Worm (Caenorhabditis elegans) whole organism, mixed stage, embryonic: ENCODE data around the gene scrm-5.
"Not testable (repeated sequence)": the region's sequence is repeated elsewhere in the genome, so short reads cannot be mapped to it uniquely, and the experiment has no call there.

Experiments used
- M03D4.4 ChIP-seq: sonication (generic microtip); optimal IDR thresholded peaks from 2 replicates; lab custom pipeline; 2017; ENCODE audit warnings: mild to moderate bottlenecking, missing genetic modification characterization, missing compliant biosample characterization
- bed-3 ChIP-seq: fragments of 200-800 bp; sonication (Bioruptor generic); optimal IDR thresholded peaks from 3 replicates; lab custom pipeline; 2018; ENCODE audit warnings: mild to moderate bottlenecking, missing genetic modification characterization, moderate library complexity, missing compliant biosample characterization
- blmp-1 ChIP-seq: fragments of 150-350 bp; optimal IDR thresholded peaks from 2 replicates; lab custom pipeline; 2014; ENCODE audit warnings: missing biosample characterization, missing genetic modification characterization
- ceh-39 ChIP-seq: fragments of 150-350 bp; optimal IDR thresholded peaks from 2 replicates; lab custom pipeline; 2014; ENCODE audit warnings: missing biosample characterization, missing genetic modification characterization
- ceh-43 ChIP-seq: fragments of 200-800 bp; sonication (Bioruptor generic); optimal IDR thresholded peaks from 2 replicates; lab custom pipeline; 2018; ENCODE audit warnings: mild to moderate bottlenecking, missing genetic modification characterization, moderate library complexity, missing compliant biosample characterization
- ceh-83 ChIP-seq: fragments of 200-800 bp; sonication (Bioruptor generic); optimal IDR thresholded peaks from 2 replicates; lab custom pipeline; 2018; ENCODE audit warnings: mild to moderate bottlenecking, missing genetic modification characterization, missing compliant biosample characterization
- ces-1 ChIP-seq: fragments of 150-350 bp; optimal IDR thresholded peaks from 2 replicates; lab custom pipeline; 2014; ENCODE audit warnings: missing biosample characterization, missing genetic modification reagents, missing genetic modification characterization
- cnd-1 ChIP-seq: fragments of 200-800 bp; sonication (Bioruptor generic); optimal IDR thresholded peaks from 2 replicates; lab custom pipeline; 2018; ENCODE audit warnings: mild to moderate bottlenecking, missing genetic modification characterization, missing compliant biosample characterization
- drap-1 ChIP-seq: fragments of 200-800 bp; sonication (Bioruptor generic); optimal IDR thresholded peaks from 3 replicates; lab custom pipeline; 2018; ENCODE audit warnings: mild to moderate bottlenecking, missing genetic modification characterization, missing compliant biosample characterization
- elt-1 ChIP-seq: sonication (generic microtip); optimal IDR thresholded peaks from 2 replicates; lab custom pipeline; 2017; ENCODE audit warnings: missing genetic modification characterization, mild to moderate bottlenecking, missing compliant biosample characterization, antibody characterized with exemption, moderate library complexity, borderline replicate concordance; ENCODE audit not compliant: insufficient read depth
- elt-3 ChIP-seq: fragments of 150-350 bp; optimal IDR thresholded peaks from 2 replicates; lab custom pipeline; 2014; ENCODE audit warnings: missing biosample characterization, missing genetic modification characterization
- flh-1 ChIP-seq: fragments of 200-800 bp; sonication (Bioruptor generic); optimal IDR thresholded peaks from 2 replicates; lab custom pipeline; 2018; ENCODE audit warnings: mild to moderate bottlenecking, missing genetic modification characterization, moderate library complexity, missing compliant biosample characterization
- ham-2 ChIP-seq: fragments of 200-800 bp; sonication (Bioruptor generic); optimal IDR thresholded peaks from 2 replicates; lab custom pipeline; 2018; ENCODE audit warnings: mild to moderate bottlenecking, missing genetic modification characterization, missing compliant biosample characterization
- hlh-1 ChIP-seq: fragments of 150-350 bp; optimal IDR thresholded peaks from 2 replicates; lab custom pipeline; 2014; ENCODE audit warnings: missing biosample characterization, missing genetic modification reagents, missing genetic modification characterization
- lin-13 ChIP-seq: fragments of 150-350 bp; optimal IDR thresholded peaks from 2 replicates; lab custom pipeline; 2014; ENCODE audit warnings: missing biosample characterization, missing genetic modification characterization
- lin-32 ChIP-seq: fragments of 200-800 bp; sonication (Bioruptor generic); optimal IDR thresholded peaks from 2 replicates; lab custom pipeline; 2018; ENCODE audit warnings: mild to moderate bottlenecking, missing genetic modification characterization, missing compliant biosample characterization
- lsy-2 ChIP-seq: fragments of 150-350 bp; optimal IDR thresholded peaks from 2 replicates; lab custom pipeline; 2014; ENCODE audit warnings: missing biosample characterization, missing genetic modification characterization
- mab-5 ChIP-seq: fragments of 150-350 bp; optimal IDR thresholded peaks from 2 replicates; lab custom pipeline; 2014; ENCODE audit warnings: missing biosample characterization, missing genetic modification characterization
- mep-1 ChIP-seq: fragments of 150-350 bp; optimal IDR thresholded peaks from 2 replicates; lab custom pipeline; 2017; ENCODE audit warnings: missing biosample characterization, missing genetic modification reagents, missing genetic modification characterization, inconsistent platforms
- mls-2 ChIP-seq: sonication (generic microtip); optimal IDR thresholded peaks from 2 replicates; lab custom pipeline; 2016; ENCODE audit warnings: mild to moderate bottlenecking, missing genetic modification characterization, moderate library complexity, missing compliant biosample characterization
- nhr-12 ChIP-seq: fragments of 150-350 bp; optimal IDR thresholded peaks from 2 replicates; lab custom pipeline; 2014; ENCODE audit warnings: missing biosample characterization, missing genetic modification characterization
- nhr-2 ChIP-seq: fragments of 150-350 bp; optimal IDR thresholded peaks from 2 replicates; lab custom pipeline; 2014; ENCODE audit warnings: missing biosample characterization, missing genetic modification characterization
- nhr-237 ChIP-seq: fragments of 150-350 bp; optimal IDR thresholded peaks from 2 replicates; lab custom pipeline; 2014; ENCODE audit warnings: missing biosample characterization, missing genetic modification characterization
- nhr-28 ChIP-seq: fragments of 150-350 bp; optimal IDR thresholded peaks from 2 replicates; lab custom pipeline; 2014; ENCODE audit warnings: missing biosample characterization, missing genetic modification characterization
- nhr-76 ChIP-seq: sonication (generic microtip); optimal IDR thresholded peaks from 2 replicates; lab custom pipeline; 2017; ENCODE audit warnings: missing biosample characterization, missing genetic modification characterization
- pha-4 ChIP-seq: fragments of 150-350 bp; optimal IDR thresholded peaks from 2 replicates; lab custom pipeline; 2018; ENCODE audit warnings: missing biosample characterization, missing genetic modification reagents, missing genetic modification characterization
- sem-2 ChIP-seq: fragments of 200-800 bp; sonication (Bioruptor generic); optimal IDR thresholded peaks from 2 replicates; lab custom pipeline; 2018; ENCODE audit warnings: mild to moderate bottlenecking, missing genetic modification characterization, missing compliant biosample characterization
- snpc-4 ChIP-seq: fragments of 150-350 bp; optimal IDR thresholded peaks from 2 replicates; lab custom pipeline; 2014; ENCODE audit warnings: missing biosample characterization, missing genetic modification characterization
- tbx-8 ChIP-seq: fragments of 200-800 bp; sonication (Bioruptor generic); optimal IDR thresholded peaks from 2 replicates; lab custom pipeline; 2018; ENCODE audit warnings: mild to moderate bottlenecking, missing genetic modification characterization, moderate library complexity, missing compliant biosample characterization
- unc-120 ChIP-seq: sonication (generic microtip); optimal IDR thresholded peaks from 2 replicates; lab custom pipeline; 2017; ENCODE audit warnings: missing genetic modification characterization, missing compliant biosample characterization; ENCODE audit not compliant: poor library complexity, severe bottlenecking
- unc-39 ChIP-seq: fragments of 150-350 bp; optimal IDR thresholded peaks from 2 replicates; lab custom pipeline; 2014; ENCODE audit warnings: missing biosample characterization, missing genetic modification characterization
- zip-8 ChIP-seq: fragments of 150-350 bp; optimal IDR thresholded peaks from 2 replicates; lab custom pipeline; 2014; ENCODE audit warnings: missing biosample characterization, missing genetic modification characterization
- ztf-11 ChIP-seq: fragments of 150-350 bp; optimal IDR thresholded peaks from 2 replicates; lab custom pipeline; 2014; ENCODE audit warnings: missing biosample characterization, missing genetic modification characterization

Gene scrm-5

DNA sequence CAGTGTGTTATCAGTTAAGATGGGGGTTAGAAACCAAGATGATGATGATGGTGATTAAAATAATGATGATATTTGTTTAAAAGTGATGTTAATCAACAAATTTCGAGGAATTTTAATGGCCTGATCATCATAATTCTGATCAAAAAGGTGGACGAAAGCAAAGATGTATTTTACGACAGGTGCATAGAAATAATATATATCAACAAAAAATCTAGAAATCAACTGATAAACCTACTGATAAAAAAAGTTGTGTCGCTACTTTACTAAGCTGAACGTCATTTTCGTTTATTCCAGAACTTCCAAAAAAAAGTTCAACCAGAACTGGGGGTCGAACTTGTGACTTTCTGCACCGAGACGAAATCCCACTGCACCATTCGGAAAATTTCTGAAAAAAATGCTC is 39.1 kb upstream of the scrm-5 start, which contains the start of gene mul-1:
mul-1 (minus strand) TSS at position 84 of the 400 bp plus-strand sequence.
- TF ChIP-seq M03D4.4 (tag; lab: Kevin White, UChicago) = no peak
- TF ChIP-seq elt-1 = no peak
- no peak for TF ChIP-seq hlh-1
- no peak for TF ChIP-seq cnd-1 (tag; lab: Kevin White, UChicago)
- no peak for TF ChIP-seq lin-32 (GFP tag; lab: Kevin White, UChicago)
- TF ChIP-seq snpc-4 (tag; lab: Kevin White, UChicago) = no peak
- TF ChIP-seq unc-39 (tag; lab: Kevin White, UChicago) = no peak
- TF ChIP-seq mep-1 (tag; lab: Kevin White, UChicago) = no peak
- TF ChIP-seq bed-3 = no peak
- TF ChIP-seq ztf-11 = no peak
- no peak for TF ChIP-seq pha-4 (tag; lab: Kevin White, UChicago)
- no peak for TF ChIP-seq lin-13 (tag; lab: Kevin White, UChicago)
- TF ChIP-seq ham-2 (GFP tag; lab: Kevin White, UChicago) = no peak
- TF ChIP-seq ceh-39 (tag; lab: Kevin White, UChicago) = no peak
- no peak for TF ChIP-seq blmp-1 (tag; lab: Kevin White, UChicago)
- no peak for TF ChIP-seq mab-5
- TF ChIP-seq ceh-83 (GFP tag; lab: Kevin White, UChicago) = no peak
- TF ChIP-seq lsy-2 (tag; lab: Kevin White, UChicago) = no peak
- no peak for TF ChIP-seq sem-2
- no peak for TF ChIP-seq nhr-2 (tag; lab: Kevin White, UChicago)

DNA sequence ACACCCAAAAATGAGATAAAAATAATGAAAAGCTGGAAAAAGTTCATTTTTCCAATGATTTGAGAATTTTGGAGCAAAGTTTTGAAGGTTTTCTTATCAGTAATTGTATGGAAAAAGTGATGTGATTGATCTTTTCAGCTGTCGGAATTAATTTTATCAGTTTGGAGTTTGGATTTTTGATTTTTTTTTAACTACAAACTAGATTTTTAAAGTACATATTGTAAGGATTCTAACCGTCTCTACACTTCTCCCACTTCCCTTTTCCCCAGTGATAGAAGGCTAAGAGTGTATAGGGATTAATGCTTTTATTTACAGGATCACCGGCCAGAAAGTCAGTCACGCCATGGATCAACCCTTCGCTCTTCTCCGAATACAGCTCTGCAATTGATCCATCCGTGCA is 36.6 kb upstream of the scrm-5 start, which contains the start of gene F49F1.7:
F49F1.7 (minus strand) TSS at position 101 of the 400 bp plus-strand sequence.
- TF ChIP-seq mep-1 (tag; lab: Kevin White, UChicago); nhr-76 (tag; lab: Kevin White, UChicago); lin-32 (GFP tag; lab: Kevin White, UChicago): not testable (repeated sequence)

DNA sequence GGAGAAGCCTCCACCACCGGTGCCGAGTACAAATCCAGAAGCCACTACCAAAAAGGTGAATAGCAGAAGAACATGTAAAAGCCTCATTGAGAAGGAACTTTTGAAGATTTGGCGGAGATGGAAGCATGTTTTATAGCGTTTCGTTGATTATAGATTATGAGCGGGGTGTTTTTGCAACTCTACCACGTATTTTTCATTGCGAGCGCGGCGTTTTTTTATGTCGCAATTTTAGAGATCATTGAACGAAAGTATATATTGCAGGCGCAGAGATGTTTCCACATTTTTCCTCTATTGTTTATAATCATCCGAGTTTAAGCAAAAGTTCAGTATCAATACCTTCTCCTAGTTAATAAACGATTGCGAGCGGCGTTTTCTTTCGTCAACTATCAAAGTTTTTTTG is 26.5 kb upstream of the scrm-5 start, which contains the start of gene F49F1.17:
F49F1.17 (minus strand) TSS at position 101 of the 400 bp plus-strand sequence.
- TF ChIP-seq nhr-76 (tag; lab: Kevin White, UChicago) (no peak), nhr-28 (tag; lab: Kevin White, UChicago) (no peak), M03D4.4 (tag; lab: Kevin White, UChicago) (no peak), ces-1 (no peak), blmp-1 (tag; lab: Kevin White, UChicago) (no peak), nhr-12 (tag; lab: Kevin White, UChicago) (no peak), mep-1 (tag; lab: Kevin White, UChicago) (no peak), ham-2 (GFP tag; lab: Kevin White, UChicago) (no peak), ceh-43 (GFP tag; lab: Kevin White, UChicago) (no peak), elt-1 (no peak), lin-32 (GFP tag; lab: Kevin White, UChicago) (no peak), nhr-237 (tag; lab: Kevin White, UChicago) (no peak), pha-4 (tag; lab: Kevin White, UChicago) (no peak), mls-2 (no peak), lin-13 (tag; lab: Kevin White, UChicago) (no peak), drap-1 (no peak), bed-3 (no peak), tbx-8 (no peak), mab-5 (no peak)

DNA sequence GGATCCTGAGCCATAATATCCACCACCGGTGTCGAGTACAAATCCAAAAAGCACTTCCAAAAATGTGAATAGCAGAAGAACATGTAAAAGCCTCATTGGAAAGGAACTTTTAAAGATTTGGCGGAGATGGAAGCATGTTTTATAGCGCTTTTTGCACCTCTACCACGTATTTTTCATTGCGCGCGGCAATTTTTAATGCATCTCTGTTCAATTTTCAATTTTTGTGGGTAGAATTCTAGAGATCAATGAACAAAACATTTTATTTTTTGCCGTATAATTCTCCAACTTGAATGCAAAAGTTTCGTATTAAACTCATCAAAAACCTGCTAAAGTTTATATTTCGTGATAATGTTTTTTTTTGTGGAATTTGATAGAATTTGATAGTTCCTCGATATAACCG is 24.7 kb upstream of the scrm-5 start, which contains the start of gene F49F1.9:
F49F1.9 (minus strand) TSS at position 101 of the 400 bp plus-strand sequence.
- TF ChIP-seq nhr-2 (tag; lab: Kevin White, UChicago) (no peak), mls-2 (no peak), unc-120 (no peak), unc-39 (tag; lab: Kevin White, UChicago) (no peak), flh-1 (GFP tag; lab: Kevin White, UChicago) (no peak), lin-32 (GFP tag; lab: Kevin White, UChicago) (no peak)

- TF ChIP-seq nhr-237 (tag; lab: Kevin White, UChicago) (no peak), tbx-8 (no peak), elt-3 (tag; lab: Kevin White, UChicago) (no peak), ham-2 (GFP tag; lab: Kevin White, UChicago) (no peak), flh-1 (GFP tag; lab: Kevin White, UChicago) (no peak), lsy-2 (tag; lab: Kevin White, UChicago) (no peak), mls-2 (no peak), mab-5 (no peak), blmp-1 (tag; lab: Kevin White, UChicago) (no peak), zip-8 (tag; lab: Kevin White, UChicago) (no peak), bed-3 (no peak), drap-1 (no peak), hlh-1 (no peak), lin-13 (tag; lab: Kevin White, UChicago) (no peak), ceh-83 (GFP tag; lab: Kevin White, UChicago) (no peak), M03D4.4 (tag; lab: Kevin White, UChicago) (no peak), ceh-43 (GFP tag; lab: Kevin White, UChicago) (no peak)
Measured at ce11 chrIV:4139022-4139421, 23.2 kb upstream of the scrm-5 start, which contains the start of gene F49F1.10. Gene F49F1.10, minus strand, starts transcription at chrIV:4139122.
